Worm (Caenorhabditis elegans) whole organism, L3 larva: Measurements from ENCODE around the gene C31C9.9.
A peak's percentile ranks its signal among the peaks of the same experiment; 100 is the strongest.

Experiments used
- R02D3.7 ChIP-seq: fragments of 150-350 bp; optimal IDR thresholded peaks from 2 replicates; lab custom pipeline; 2014; ENCODE audit warnings: missing biosample characterization, missing genetic modification characterization
- ZK546.5 ChIP-seq: sonication (generic microtip); optimal IDR thresholded peaks from 2 replicates; lab custom pipeline; 2017; ENCODE audit warnings: missing biosample characterization, missing genetic modification characterization
- aly-2 ChIP-seq: fragments of 150-350 bp; optimal IDR thresholded peaks from 2 replicates; lab custom pipeline; 2014; ENCODE audit warnings: missing biosample characterization, missing genetic modification characterization
- ama-1 ChIP-seq: fragments of 150-350 bp; optimal IDR thresholded peaks from 2 replicates; lab custom pipeline; 2018
- ceh-16 ChIP-seq: sonication (generic microtip); optimal IDR thresholded peaks from 2 replicates; lab custom pipeline; 2017; ENCODE audit warnings: missing biosample characterization, missing genetic modification characterization
- ceh-28 ChIP-seq: fragments of 150-350 bp; optimal IDR thresholded peaks from 2 replicates; lab custom pipeline; 2014; ENCODE audit warnings: missing biosample characterization, missing genetic modification reagents, missing genetic modification characterization
- ceh-82 ChIP-seq: fragments of 150-350 bp; optimal IDR thresholded peaks from 2 replicates; lab custom pipeline; 2014; ENCODE audit warnings: missing biosample characterization, missing genetic modification characterization
- ceh-9 ChIP-seq: sonication (generic microtip); optimal IDR thresholded peaks from 2 replicates; lab custom pipeline; 2018; ENCODE audit warnings: missing biosample characterization, missing genetic modification characterization
- daf-12 ChIP-seq: fragments of 150-350 bp; optimal IDR thresholded peaks from 2 replicates; lab custom pipeline; 2014; ENCODE audit warnings: missing biosample characterization, missing genetic modification reagents, missing genetic modification characterization
- egl-27 ChIP-seq: sonication (generic microtip); optimal IDR thresholded peaks from 4 replicates; lab custom pipeline; 2017; ENCODE audit warnings: missing biosample characterization, missing genetic modification reagents, missing genetic modification characterization
- egl-5 ChIP-seq: fragments of 150-350 bp; optimal IDR thresholded peaks from 2 replicates; lab custom pipeline; 2017; ENCODE audit warnings: missing biosample characterization, missing genetic modification reagents, missing genetic modification characterization, inconsistent platforms
- elt-1 ChIP-seq: fragments of 150-350 bp; optimal IDR thresholded peaks from 2 replicates; lab custom pipeline; 2014; ENCODE audit warnings: missing biosample characterization, missing genetic modification characterization
- elt-2 ChIP-seq: sonication (generic microtip); optimal IDR thresholded peaks from 2 replicates; lab custom pipeline; 2016; ENCODE audit warnings: missing genetic modification reagents, mild to moderate bottlenecking, missing genetic modification characterization, missing compliant biosample characterization
- elt-3 ChIP-seq, 3 experiments: fragments of 150-350 bp in 1 of 3; sonication (generic microtip) in 2 of 3; optimal IDR thresholded peaks; 2 replicates in 2 of 3; 4 replicates in 1 of 3; lab custom pipeline; 2014 to 2017; ENCODE audit warnings: missing biosample characterization in 3 of 3, missing genetic modification characterization in 3 of 3
- eor-1 ChIP-seq, 2 experiments: fragments of 150-350 bp; optimal IDR thresholded peaks; 2 replicates each; lab custom pipeline; 2014 to 2018; ENCODE audit warnings: missing biosample characterization in 2 of 2, missing genetic modification characterization in 2 of 2
- fkh-10 ChIP-seq: sonication (generic microtip); optimal IDR thresholded peaks from 2 replicates; lab custom pipeline; 2017; ENCODE audit warnings: missing biosample characterization, missing genetic modification reagents, missing genetic modification characterization
- fkh-2 ChIP-seq: fragments of 150-350 bp; optimal IDR thresholded peaks from 2 replicates; lab custom pipeline; 2014; ENCODE audit warnings: missing biosample characterization, missing genetic modification reagents, missing genetic modification characterization
- fos-1 ChIP-seq: fragments of 150-350 bp; optimal IDR thresholded peaks from 2 replicates; lab custom pipeline; 2014; ENCODE audit warnings: missing biosample characterization, missing genetic modification characterization
- hmg-11 ChIP-seq: sonication (generic microtip); optimal IDR thresholded peaks from 2 replicates; lab custom pipeline; 2016; ENCODE audit warnings: missing genetic modification characterization, missing compliant biosample characterization
- jun-1 ChIP-seq: fragments of 150-350 bp; optimal IDR thresholded peaks from 2 replicates; lab custom pipeline; 2014; ENCODE audit warnings: missing biosample characterization, missing genetic modification reagents, missing genetic modification characterization
- lin-15B ChIP-seq: fragments of 150-350 bp; optimal IDR thresholded peaks from 2 replicates; lab custom pipeline; 2014; ENCODE audit warnings: missing biosample characterization, missing genetic modification characterization
- lin-39 ChIP-seq: fragments of 150-350 bp; optimal IDR thresholded peaks from 2 replicates; lab custom pipeline; 2018; ENCODE audit warnings: missing biosample characterization, missing genetic modification reagents, missing genetic modification characterization
- lsy-12 ChIP-seq: sonication (generic microtip); optimal IDR thresholded peaks from 2 replicates; lab custom pipeline; 2016; ENCODE audit warnings: mild to moderate bottlenecking, missing genetic modification characterization, missing compliant biosample characterization
- mdl-1 ChIP-seq: fragments of 150-350 bp; optimal IDR thresholded peaks from 2 replicates; lab custom pipeline; 2014; ENCODE audit warnings: missing biosample characterization, missing genetic modification characterization
- mml-1 ChIP-seq: fragments of 150-350 bp; sonication (generic microtip); optimal IDR thresholded peaks from 3 replicates; lab custom pipeline; 2014; ENCODE audit warnings: missing biosample characterization, missing genetic modification characterization
- nfya-1 ChIP-seq: sonication (generic microtip); optimal IDR thresholded peaks from 2 replicates; lab custom pipeline; 2017; ENCODE audit warnings: missing genetic modification characterization, mild to moderate bottlenecking, missing compliant biosample characterization, antibody characterized with exemption, moderate library complexity; ENCODE audit not compliant: insufficient read depth
- nhr-11 ChIP-seq: fragments of 150-350 bp; optimal IDR thresholded peaks from 2 replicates; lab custom pipeline; 2014; ENCODE audit warnings: missing biosample characterization, missing genetic modification characterization
- nhr-12 ChIP-seq: fragments of 150-350 bp; optimal IDR thresholded peaks from 2 replicates; lab custom pipeline; 2014; ENCODE audit warnings: missing biosample characterization, missing genetic modification characterization
- nhr-23 ChIP-seq: fragments of 150-350 bp; optimal IDR thresholded peaks from 2 replicates; lab custom pipeline; 2014; ENCODE audit warnings: missing biosample characterization, missing genetic modification reagents, missing genetic modification characterization
- nhr-237 ChIP-seq: fragments of 150-350 bp; optimal IDR thresholded peaks from 2 replicates; lab custom pipeline; 2014; ENCODE audit warnings: missing biosample characterization, missing genetic modification characterization
- nhr-25 ChIP-seq: sonication (generic microtip); optimal IDR thresholded peaks from 2 replicates; lab custom pipeline; 2017; ENCODE audit warnings: missing biosample characterization, missing genetic modification characterization
- nhr-28 ChIP-seq: fragments of 150-350 bp; optimal IDR thresholded peaks from 2 replicates; lab custom pipeline; 2014; ENCODE audit warnings: missing biosample characterization, missing genetic modification characterization
- nhr-43 ChIP-seq: sonication (generic microtip); optimal IDR thresholded peaks from 2 replicates; lab custom pipeline; 2016; ENCODE audit warnings: mild to moderate bottlenecking, missing genetic modification characterization, missing compliant biosample characterization; ENCODE audit not compliant: poor library complexity, severe bottlenecking
- nhr-67 ChIP-seq: fragments of 150-350 bp; optimal IDR thresholded peaks from 2 replicates; lab custom pipeline; 2014; ENCODE audit warnings: missing biosample characterization, missing genetic modification characterization
- nhr-76 ChIP-seq: fragments of 150-350 bp; sonication (generic microtip); optimal IDR thresholded peaks from 5 replicates; lab custom pipeline; 2014; ENCODE audit warnings: missing biosample characterization, missing genetic modification characterization
- nhr-77 ChIP-seq: fragments of 150-350 bp; optimal IDR thresholded peaks from 2 replicates; lab custom pipeline; 2014; ENCODE audit warnings: missing biosample characterization, missing genetic modification characterization
- pha-4 ChIP-seq: fragments of 150-350 bp; optimal IDR thresholded peaks from 2 replicates; lab custom pipeline; 2014; ENCODE audit warnings: missing biosample characterization, missing genetic modification reagents, missing genetic modification characterization
- pqm-1 ChIP-seq: fragments of 150-350 bp; optimal IDR thresholded peaks from 2 replicates; lab custom pipeline; 2017; ENCODE audit warnings: missing biosample characterization, missing genetic modification characterization, inconsistent platforms
- sea-2 ChIP-seq: fragments of 150-350 bp; sonication (generic microtip); optimal IDR thresholded peaks from 4 replicates; lab custom pipeline; 2014; ENCODE audit warnings: missing biosample characterization, missing genetic modification reagents, missing genetic modification characterization
- skn-1 ChIP-seq: fragments of 150-350 bp; optimal IDR thresholded peaks from 2 replicates; lab custom pipeline; 2014; ENCODE audit warnings: missing biosample characterization, missing genetic modification characterization
- snpc-4 ChIP-seq: fragments of 150-350 bp; optimal IDR thresholded peaks from 2 replicates; lab custom pipeline; 2014; ENCODE audit warnings: missing biosample characterization, missing genetic modification characterization
- tbx-2 ChIP-seq: sonication (generic microtip); optimal IDR thresholded peaks from 2 replicates; lab custom pipeline; 2016; ENCODE audit warnings: mild to moderate bottlenecking, missing genetic modification characterization, missing compliant biosample characterization
- unc-39 ChIP-seq: sonication (generic microtip); optimal IDR thresholded peaks from 4 replicates; lab custom pipeline; 2017; ENCODE audit warnings: missing biosample characterization, missing genetic modification characterization
- unc-62 ChIP-seq: fragments of 150-350 bp; sonication (generic microtip); optimal IDR thresholded peaks from 4 replicates; lab custom pipeline; 2014; ENCODE audit warnings: missing biosample characterization, missing genetic modification reagents, missing genetic modification characterization
- zag-1 ChIP-seq: fragments of 150-350 bp; optimal IDR thresholded peaks from 2 replicates; lab custom pipeline; 2014; ENCODE audit warnings: missing biosample characterization, missing genetic modification characterization
- ztf-11 ChIP-seq: fragments of 150-350 bp; optimal IDR thresholded peaks from 2 replicates; lab custom pipeline; 2014; ENCODE audit warnings: missing biosample characterization, missing genetic modification characterization
- ztf-4 ChIP-seq: fragments of 150-350 bp; optimal IDR thresholded peaks from 2 replicates; lab custom pipeline; 2014; ENCODE audit warnings: missing biosample characterization, missing genetic modification characterization

The C31C9.9 gene

ce11 chrII:13637941-13638489 is 16.8 kb upstream of the C31C9.9 start, which contains the start of gene phdh-1:
phdh-1 (minus strand) TSS chrII:13638480.
- no peak for TF ChIP-seq unc-62
- TF ChIP-seq nhr-43 (tag; lab: Kevin White, UChicago): peak; percentile 5

- TF ChIP-seq zag-1 (tag; lab: Kevin White, UChicago) (no peak), sea-2 (GFP tag; lab: Kevin White, UChicago) (no peak), eor-1 (tag; optimal IDR thresholded peaks at IDR 0.05; lab: Kevin White, UChicago) (no peak), fos-1 (tag; lab: Kevin White, UChicago) (no peak), hmg-11 (tag; lab: Kevin White, UChicago) (no peak), nhr-23 (peak; percentile 89), aly-2 (no peak), mdl-1 (tag; lab: Kevin White, UChicago) (no peak), pqm-1 (tag; lab: Kevin White, UChicago) (peak; percentile 76), skn-1 (tag; lab: Kevin White, UChicago) (peak; percentile 17), ceh-16 (tag; lab: Kevin White, UChicago) (no peak), jun-1 (tag; lab: Kevin White, UChicago) (no peak), nfya-1 (tag; lab: Kevin White, UChicago) (peak; percentile 17), ceh-28 (tag; lab: Kevin White, UChicago) (peak; percentile 79), nhr-77 (no peak), nhr-67 (tag; lab: Kevin White, UChicago) (no peak), unc-39 (no peak), nhr-43 (tag; lab: Kevin White, UChicago) (peak; percentile 54), lin-15B (no peak), egl-27 (tag; lab: Kevin White, UChicago) (no peak), fkh-2 (no peak), nhr-28 (no peak), ztf-4 (no peak), fkh-10 (GFP tag; lab: Kevin White, UChicago) (no peak), lsy-12 (tag; lab: Kevin White, UChicago) (no peak), daf-12 (tag; lab: Kevin White, UChicago) (no peak), lin-39 (no peak), ceh-82 (tag; lab: Kevin White, UChicago) (no peak), mml-1 (no peak), elt-2 (peak; percentile 75), elt-1 (peak; percentile 97), nhr-76 (tag; lab: Kevin White, UChicago) (no peak), ama-1 (lab: Kevin White, UChicago) (no peak), ceh-9 (no peak), snpc-4 (tag; lab: Kevin White, UChicago) (no peak), nhr-25 (peak; percentile 87), elt-3 (tag; optimal IDR thresholded peaks at IDR 0.05; lab: Kevin White, UChicago) (peak in 1 of 3 experiments; percentile 5), nhr-11 (tag; lab: Kevin White, UChicago) (no peak), unc-62 (no peak), tbx-2 (no peak), nhr-12 (tag; lab: Kevin White, UChicago) (no peak), ZK546.5 (tag; lab: Kevin White, UChicago) (no peak), nhr-237 (tag; lab: Kevin White, UChicago) (no peak), ztf-11 (tag; lab: Kevin White, UChicago) (no peak), egl-5 (tag; lab: Kevin White, UChicago) (no peak), pha-4 (no peak), R02D3.7 (tag; lab: Kevin White, UChicago) (no peak)
Observed at ce11 chrII:13638576-13638975, 16.2 kb upstream of the C31C9.9 start.
